Fruit fly (Drosophila melanogaster): ENCODE measurements around the gene sov.

The sov gene

DNA sequence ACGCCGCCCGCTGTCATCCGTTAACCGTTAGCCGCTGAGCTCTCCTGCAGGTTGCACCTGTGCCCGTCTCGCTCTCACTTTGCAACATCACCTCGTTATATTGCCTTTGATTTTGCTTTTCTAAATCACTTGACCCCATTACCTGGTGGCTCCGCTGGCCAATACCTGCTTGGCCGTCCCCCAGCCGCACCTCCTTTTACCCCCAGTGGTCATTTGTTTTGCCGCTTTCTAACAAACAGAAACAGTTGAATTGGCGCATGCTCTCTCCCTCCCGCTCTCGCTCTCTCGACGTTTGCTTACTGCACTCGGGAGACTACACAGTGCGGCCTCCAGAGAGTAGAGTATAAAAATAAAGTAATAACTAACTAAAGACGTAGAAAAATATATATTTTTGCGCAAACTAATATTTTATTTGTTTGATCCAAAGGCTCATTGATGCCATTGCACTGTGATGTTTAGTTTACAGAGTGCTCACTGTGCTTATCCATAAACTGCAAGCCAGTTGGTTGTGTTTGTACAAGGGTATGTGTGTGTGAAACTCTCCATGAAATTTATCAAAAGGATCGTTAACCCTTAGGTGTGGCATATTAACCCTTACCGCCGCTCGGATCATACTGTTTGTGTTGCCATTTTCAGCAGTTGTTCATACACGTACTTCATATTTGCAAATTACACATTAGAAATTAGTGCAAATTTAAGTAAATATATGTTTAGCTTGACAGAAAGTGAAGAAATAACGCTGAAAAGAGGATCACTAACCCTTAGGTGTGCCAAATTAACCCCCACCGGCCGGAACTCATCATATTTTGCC, 48.6 kb downstream of the sov start (continued):
- TF ChIP-seq CG4820 (GFP tag; optimal IDR thresholded peaks at IDR 0.05): peak; percentile 64
- no peak for TF ChIP-seq repo (GFP tag; optimal IDR thresholded peaks at IDR 0.05)
- no peak for TF ChIP-seq CkIIα-i1 (GFP tag; IDR thresholded peaks at IDR 0.05)
- TF ChIP-seq gsb (GFP tag; IDR thresholded peaks at IDR 0.05): peak; percentile 46; the same call in 1 of the 2 replicates
- no peak for TF ChIP-seq Sox102F (GFP tag; optimal IDR thresholded peaks at IDR 0.05)
- peak; percentile 29 for TF ChIP-seq CG6813 (GFP tag; optimal IDR thresholded peaks at IDR 0.05)
- peak; percentile 73 for TF ChIP-seq CG11085 (GFP tag; IDR thresholded peaks at IDR 0.05)
- TF ChIP-seq Max (GFP tag; optimal IDR thresholded peaks at IDR 0.05): peak; percentile 71
- peak; percentile 85 for TF ChIP-seq CG4730 (GFP tag; IDR thresholded peaks at IDR 0.05)
- TF ChIP-seq CG6254 (GFP tag; optimal IDR thresholded peaks at IDR 0.05): no peak
- TF ChIP-seq sd (tag; optimal IDR thresholded peaks at IDR 0.05): no peak
- peak; percentile 87 for TF ChIP-seq CG34422 (GFP tag; IDR thresholded peaks at IDR 0.05)
- no peak for TF ChIP-seq Bgb (GFP tag; IDR thresholded peaks at IDR 0.05; ENCODE audit: partially characterized antibody)
- TF ChIP-seq gt (GFP tag; IDR thresholded peaks at IDR 0.05): no peak; the same call in 1 of the 2 replicates
- peak; percentile 81 for TF ChIP-seq CG9727 (GFP tag; optimal IDR thresholded peaks at IDR 0.05)
- TF ChIP-seq CG16779 (GFP tag; IDR thresholded peaks at IDR 0.05): peak; percentile 27; the same call in 1 of the 2 replicates
- TF ChIP-seq CG13287 (GFP tag; IDR thresholded peaks at IDR 0.05; ENCODE audit: partially characterized antibody): no peak
- peak; percentile 37 for TF ChIP-seq CG4707 (GFP tag; optimal IDR thresholded peaks at IDR 0.05)
- no peak for TF ChIP-seq sc (optimal IDR thresholded peaks at IDR 0.05)
- TF ChIP-seq sc (GFP tag; optimal IDR thresholded peaks at IDR 0.05): no peak
- peak; percentile 89 for TF ChIP-seq Optix (GFP tag; IDR thresholded peaks at IDR 0.05)
- peak; percentile 83 for TF ChIP-seq E2f1 (GFP tag; IDR thresholded peaks at IDR 0.05)
- TF ChIP-seq CG32767 (GFP tag; IDR thresholded peaks at IDR 0.05): peak; percentile 74
- TF ChIP-seq BEAF-32 (GFP tag; optimal IDR thresholded peaks at IDR 0.05): no peak
- TF ChIP-seq sr (GFP tag; IDR thresholded peaks at IDR 0.05): peak; percentile 50; the same call in 1 of the 3 replicates
- TF ChIP-seq CG15073 (GFP tag; optimal IDR thresholded peaks at IDR 0.05): no peak
- TF ChIP-seq vnd (GFP tag; IDR thresholded peaks at IDR 0.05; ENCODE audit: partially characterized antibody): no peak
- peak; percentile 40 for TF ChIP-seq gro (GFP tag; optimal IDR thresholded peaks at IDR 0.05)
- TF ChIP-seq CG11247 (GFP tag; IDR thresholded peaks at IDR 0.05): peak; percentile 80
- peak; percentile 7 for TF ChIP-seq CG3065 (GFP tag; optimal IDR thresholded peaks at IDR 0.05)
- TF ChIP-seq Hsf (GFP tag; optimal IDR thresholded peaks at IDR 0.05): peak; percentile 83
- peak; percentile 91 for TF ChIP-seq CG32772 (GFP tag; IDR thresholded peaks at IDR 0.05)
- TF ChIP-seq bbx (GFP tag; IDR thresholded peaks at IDR 0.05; ENCODE audit: partially characterized antibody): no peak; the same call in 1 of the 2 replicates
- no peak for TF ChIP-seq odd (GFP tag; optimal IDR thresholded peaks at IDR 0.05)
- TF ChIP-seq zfh2 (GFP tag; optimal IDR thresholded peaks at IDR 0.05): peak; percentile 43
- TF ChIP-seq NK7.1 (GFP tag; optimal IDR thresholded peaks at IDR 0.05): peak; percentile 40
- peak; percentile 67 for TF ChIP-seq CG1529 (GFP tag; optimal IDR thresholded peaks at IDR 0.05)
- peak; percentile 31 for TF ChIP-seq ab (GFP tag; optimal IDR thresholded peaks at IDR 0.05)
- TF ChIP-seq Fer2 (tag; optimal IDR thresholded peaks at IDR 0.05): peak; percentile 46
- peak; percentile 68; the same call in 1 of the 2 replicates for TF ChIP-seq CG31224 (GFP tag; IDR thresholded peaks at IDR 0.05)
- peak; percentile 51 for TF ChIP-seq fd102C (GFP tag; optimal IDR thresholded peaks at IDR 0.05)
- TF ChIP-seq CG8290 (GFP tag; optimal IDR thresholded peaks at IDR 0.05): no peak
- TF ChIP-seq CG8290 (tag; optimal IDR thresholded peaks at IDR 0.05): no peak
- TF ChIP-seq D19A (tag; optimal IDR thresholded peaks at IDR 0.05): peak; percentile 78
- peak; percentile 82 for TF ChIP-seq nmo (GFP tag; optimal IDR thresholded peaks at IDR 0.05)
- TF ChIP-seq CG2129 (GFP tag; IDR thresholded peaks at IDR 0.05; ENCODE audit: partially characterized antibody): no peak
- peak; percentile 39 for TF ChIP-seq Camta (GFP tag; optimal IDR thresholded peaks at IDR 0.05)
- TF ChIP-seq ken (GFP tag; IDR thresholded peaks at IDR 0.05): peak; percentile 93
- peak; percentile 39 for TF ChIP-seq CG5180 (GFP tag; optimal IDR thresholded peaks at IDR 0.05)
- no peak for TF ChIP-seq CTCF (GFP tag; optimal IDR thresholded peaks at IDR 0.05)
